Fruit fly (Drosophila melanogaster): ENCODE data around the gene Spag1.

Spag1 gene

DNA sequence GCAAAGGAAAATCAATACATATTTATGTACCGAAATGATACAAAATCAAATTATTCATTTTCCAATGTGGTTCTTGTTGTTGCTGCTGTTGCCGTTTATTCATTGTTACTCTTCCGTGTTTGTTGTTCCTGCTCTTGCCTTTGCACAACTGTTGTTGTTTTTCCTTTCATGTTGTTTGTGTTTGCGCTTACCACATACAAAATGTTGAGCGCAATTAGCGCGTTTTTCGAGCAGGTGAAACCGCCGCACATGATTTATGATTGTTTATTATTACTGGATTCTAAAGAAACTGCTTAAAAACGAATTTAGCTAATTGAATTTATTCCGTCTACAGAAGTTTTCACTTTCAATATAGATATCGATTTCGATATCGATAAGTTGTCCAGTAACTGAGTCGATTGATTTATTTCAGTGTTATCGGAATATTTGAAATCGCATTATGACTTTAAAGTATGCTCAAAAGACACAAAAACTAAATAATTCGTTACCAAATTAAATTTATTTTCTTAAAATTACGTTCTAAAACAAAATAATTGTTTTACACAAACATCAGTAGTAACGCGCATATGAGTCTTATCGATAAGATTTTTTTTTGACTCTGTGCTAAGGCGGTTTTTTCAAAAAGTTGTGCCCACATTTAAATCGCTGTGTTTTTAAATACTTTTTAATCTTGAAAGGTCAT lies 17.0 kb downstream of the Spag1 start, which contains the start of gene Tsp97E (continued):
- TF ChIP-seq Ada2b (GFP tag; IDR thresholded peaks at IDR 0.05), result no peak
- TF ChIP-seq Lim3 (GFP tag; IDR thresholded peaks at IDR 0.05), result no peak
- peak; percentile 54 for TF ChIP-seq onecut (GFP tag; IDR thresholded peaks at IDR 0.05)
- TF ChIP-seq CoRest (tag; optimal IDR thresholded peaks at IDR 0.05), result peak; percentile 46
- no peak for TF ChIP-seq CG10147 (GFP tag; optimal IDR thresholded peaks at IDR 0.05)
- TF ChIP-seq CG4360 (GFP tag; IDR thresholded peaks at IDR 0.05), result peak; percentile 91
- TF ChIP-seq Pdp1 (GFP tag; optimal IDR thresholded peaks at IDR 0.05), result peak in 1 of 2 experiments; percentile 35
- peak; percentile 85 for TF ChIP-seq Dref (GFP tag; IDR thresholded peaks at IDR 0.05)
- TF ChIP-seq grn (GFP tag; optimal IDR thresholded peaks at IDR 0.05), result no peak
- TF ChIP-seq trem (tag; optimal IDR thresholded peaks at IDR 0.05), result peak; percentile 64
- TF ChIP-seq kay (GFP tag; optimal IDR thresholded peaks at IDR 0.05), result no peak
- TF ChIP-seq tna (GFP tag; IDR thresholded peaks at IDR 0.05; ENCODE audit: partially characterized antibody), result peak; percentile 75
- TF ChIP-seq crol (GFP tag; IDR thresholded peaks at IDR 0.05), result no peak
- TF ChIP-seq btn (GFP tag; optimal IDR thresholded peaks at IDR 0.05), result no peak
- TF ChIP-seq hth (optimal IDR thresholded peaks at IDR 0.05), result no peak
- peak; percentile 41 for TF ChIP-seq CG15479 (GFP tag; optimal IDR thresholded peaks at IDR 0.05)
- TF ChIP-seq Dll (GFP tag; IDR thresholded peaks at IDR 0.05; ENCODE audit: partially characterized antibody), result peak; percentile 87
- no peak for TF ChIP-seq CG17802 (tag; optimal IDR thresholded peaks at IDR 0.05)
- TF ChIP-seq tup (GFP tag; optimal IDR thresholded peaks at IDR 0.05), result no peak
- no peak for TF ChIP-seq CG17328 (GFP tag; IDR thresholded peaks at IDR 0.05)
- peak; percentile 48; the same call in 2 of the 3 replicates for TF ChIP-seq Aef1 (GFP tag; IDR thresholded peaks at IDR 0.05)
- TF ChIP-seq CG5953 (GFP tag; IDR thresholded peaks at IDR 0.05), result no peak
- peak; percentile 26 for TF ChIP-seq gro (GFP tag; optimal IDR thresholded peaks at IDR 0.05)
- TF ChIP-seq Bgb (GFP tag; IDR thresholded peaks at IDR 0.05; ENCODE audit: partially characterized antibody), result peak; percentile 78
- TF ChIP-seq Xrp1 (GFP tag; IDR thresholded peaks at IDR 0.05), result 0 out of 2 replicates have a peak, but pooled peaks have one; percentile 14
- TF ChIP-seq CG34422 (GFP tag; IDR thresholded peaks at IDR 0.05), result no peak
- no peak for TF ChIP-seq YL-1 (GFP tag; optimal IDR thresholded peaks at IDR 0.05)
- no peak for TF ChIP-seq ems (GFP tag; optimal IDR thresholded peaks at IDR 0.05)
- TF ChIP-seq Stat92E (GFP tag; optimal IDR thresholded peaks at IDR 0.05), result peak in 1 of 3 experiments; percentile 34
- peak; percentile 6 for TF ChIP-seq CG8281 (tag; optimal IDR thresholded peaks at IDR 0.05)
- TF ChIP-seq Dek (tag; optimal IDR thresholded peaks at IDR 0.05), result no peak
- peak; percentile 23 for TF ChIP-seq CG10431 (GFP tag; optimal IDR thresholded peaks at IDR 0.05)
- TF ChIP-seq dysf (GFP tag; IDR thresholded peaks at IDR 0.05), result no peak
- TF ChIP-seq CG34224 (GFP tag; IDR thresholded peaks at IDR 0.05; ENCODE audit: partially characterized antibody), result peak; percentile 86
- no peak for TF ChIP-seq Ssrp (tag; optimal IDR thresholded peaks at IDR 0.05)
- TF ChIP-seq CG34376 (GFP tag; optimal IDR thresholded peaks at IDR 0.05), result peak; percentile 28
- no peak for TF ChIP-seq ap (GFP tag; IDR thresholded peaks at IDR 0.05)
- no peak for TF ChIP-seq CG13296 (GFP tag; optimal IDR thresholded peaks at IDR 0.05)
- TF ChIP-seq en (GFP tag; optimal IDR thresholded peaks at IDR 0.05), result no peak
- peak; percentile 96 for TF ChIP-seq E2f2 (GFP tag; IDR thresholded peaks at IDR 0.05)
- no peak for TF ChIP-seq CG42726 (GFP tag; IDR thresholded peaks at IDR 0.05; ENCODE audit: partially characterized antibody)
- TF ChIP-seq BtbVII (GFP tag; optimal IDR thresholded peaks at IDR 0.05), result no peak
- TF ChIP-seq CG14014 (GFP tag; IDR thresholded peaks at IDR 0.05), result no peak
- no peak for TF ChIP-seq CG31224 (GFP tag; IDR thresholded peaks at IDR 0.05)
- TF ChIP-seq unc-4 (GFP tag; IDR thresholded peaks at IDR 0.05; ENCODE audit: partially characterized antibody), result peak; percentile 75
- peak; percentile 19 for TF ChIP-seq CG2678 (tag; optimal IDR thresholded peaks at IDR 0.05)
- peak; percentile 2 for TF ChIP-seq Fer1 (GFP tag; optimal IDR thresholded peaks at IDR 0.05)
- no peak for TF ChIP-seq pb (GFP tag; optimal IDR thresholded peaks at IDR 0.05)
- no peak for TF ChIP-seq Camta (GFP tag; optimal IDR thresholded peaks at IDR 0.05)
- TF ChIP-seq BEAF-32 (GFP tag; optimal IDR thresholded peaks at IDR 0.05), result peak; percentile 60
